Worm (Caenorhabditis elegans): Measurements from ENCODE around the gene C25A8.2.

ce11 chrIV:7044552-7045139 is 35.0 kb downstream of the C25A8.2 start, which contains the start of gene tin-9.1:
- TF ChIP-seq him-1 (tag; optimal IDR thresholded peaks at IDR 0.05) = no peak
- TF ChIP-seq W03F9.2 (tag; optimal IDR thresholded peaks at IDR 0.05) = peak; percentile 82

Measured in whole organism, L4/young adult.